Worm (Caenorhabditis elegans) whole organism, L2 larva: ENCODE measurements around the gene H40L08.2.

Experiments
- F13H6.1 ChIP-seq: sonication (generic microtip); optimal IDR thresholded peaks from 2 replicates; lab custom pipeline; 2016; ENCODE audit warnings: missing genetic modification characterization, missing compliant biosample characterization
- R02D3.7 ChIP-seq: fragments of 150-350 bp; optimal IDR thresholded peaks from 2 replicates; lab custom pipeline; 2014; ENCODE audit warnings: missing biosample characterization, missing genetic modification characterization
- Y55F3AM.14 ChIP-seq: fragments of 200-800 bp; sonication (Bioruptor generic); optimal IDR thresholded peaks from 2 replicates; lab custom pipeline; 2018; ENCODE audit warnings: mild to moderate bottlenecking, missing genetic modification characterization, missing compliant biosample characterization
- alr-1 ChIP-seq: fragments of 150-350 bp; optimal IDR thresholded peaks from 2 replicates; lab custom pipeline; 2014; ENCODE audit warnings: missing biosample characterization, missing genetic modification characterization
- ceh-16 ChIP-seq: fragments of 150-350 bp; optimal IDR thresholded peaks from 2 replicates; lab custom pipeline; 2014; ENCODE audit warnings: missing biosample characterization, missing genetic modification characterization
- ceh-82 ChIP-seq: fragments of 150-350 bp; optimal IDR thresholded peaks from 2 replicates; lab custom pipeline; 2014; ENCODE audit warnings: missing biosample characterization, missing genetic modification characterization
- dmd-4 ChIP-seq: sonication (generic microtip); optimal IDR thresholded peaks from 2 replicates; lab custom pipeline; 2017; ENCODE audit warnings: missing biosample characterization, missing genetic modification characterization
- egl-27 ChIP-seq: sonication (generic microtip); optimal IDR thresholded peaks from 3 replicates; lab custom pipeline; 2017; ENCODE audit warnings: missing biosample characterization, missing genetic modification reagents, missing genetic modification characterization
- elt-1 ChIP-seq: fragments of 150-350 bp; optimal IDR thresholded peaks from 2 replicates; lab custom pipeline; 2014; ENCODE audit warnings: missing biosample characterization, missing genetic modification characterization
- elt-3 ChIP-seq: sonication (generic microtip); optimal IDR thresholded peaks from 2 replicates; lab custom pipeline; 2017; ENCODE audit warnings: missing biosample characterization, missing genetic modification characterization
- gmeb-1 ChIP-seq: fragments of 150-350 bp; optimal IDR thresholded peaks from 2 replicates; lab custom pipeline; 2014; ENCODE audit warnings: missing biosample characterization, missing genetic modification characterization
- lin-11 ChIP-seq: fragments of 150-350 bp; sonication (generic microtip); optimal IDR thresholded peaks from 2 replicates; lab custom pipeline; 2014; ENCODE audit warnings: missing biosample characterization, missing genetic modification characterization, inconsistent platforms, mixed read lengths
- lin-13 ChIP-seq: fragments of 150-350 bp; optimal IDR thresholded peaks from 2 replicates; lab custom pipeline; 2014; ENCODE audit warnings: missing biosample characterization, missing genetic modification reagents, missing genetic modification characterization
- lin-39 ChIP-seq: fragments of 150-350 bp; optimal IDR thresholded peaks from 2 replicates; lab custom pipeline; 2014; ENCODE audit warnings: missing biosample characterization, missing genetic modification reagents, missing genetic modification characterization
- lsy-2 ChIP-seq, 2 experiments: fragments of 150-350 bp in 1 of 2; sonication (generic microtip) in 1 of 2; optimal IDR thresholded peaks; 2 replicates each; lab custom pipeline; 2014 to 2017; ENCODE audit warnings: missing biosample characterization in 2 of 2, missing genetic modification characterization in 2 of 2
- mab-5 ChIP-seq: fragments of 150-350 bp; optimal IDR thresholded peaks from 2 replicates; lab custom pipeline; 2014; ENCODE audit warnings: missing biosample characterization, missing genetic modification characterization
- mdl-1 ChIP-seq, 2 experiments: fragments of 150-350 bp in 1 of 2; sonication (generic microtip) in 1 of 2; optimal IDR thresholded peaks; 2 replicates each; lab custom pipeline; 2017; ENCODE audit warnings: missing biosample characterization in 2 of 2, missing genetic modification characterization in 2 of 2
- nhr-10 ChIP-seq: sonication (generic microtip); optimal IDR thresholded peaks from 2 replicates; lab custom pipeline; 2017; ENCODE audit warnings: missing biosample characterization, missing genetic modification characterization
- nhr-11 ChIP-seq: fragments of 150-350 bp; optimal IDR thresholded peaks from 2 replicates; lab custom pipeline; 2014; ENCODE audit warnings: missing biosample characterization, missing genetic modification characterization
- nhr-12 ChIP-seq: fragments of 150-350 bp; optimal IDR thresholded peaks from 2 replicates; lab custom pipeline; 2014; ENCODE audit warnings: missing biosample characterization, missing genetic modification characterization
- nhr-129 ChIP-seq: fragments of 150-350 bp; optimal IDR thresholded peaks from 2 replicates; lab custom pipeline; 2014; ENCODE audit warnings: missing biosample characterization, missing genetic modification characterization
- nhr-21 ChIP-seq: fragments of 150-350 bp; optimal IDR thresholded peaks from 2 replicates; lab custom pipeline; 2014; ENCODE audit warnings: missing biosample characterization, missing genetic modification characterization
- nhr-23 ChIP-seq: fragments of 150-350 bp; optimal IDR thresholded peaks from 2 replicates; lab custom pipeline; 2014; ENCODE audit warnings: missing biosample characterization, missing genetic modification reagents, missing genetic modification characterization
- nhr-25 ChIP-seq: fragments of 150-350 bp; sonication (generic microtip); optimal IDR thresholded peaks from 3 replicates; lab custom pipeline; 2014; ENCODE audit warnings: missing biosample characterization, missing genetic modification characterization
- peb-1 ChIP-seq: fragments of 150-350 bp; optimal IDR thresholded peaks from 2 replicates; lab custom pipeline; 2014; ENCODE audit warnings: missing biosample characterization, missing genetic modification characterization
- sma-9 ChIP-seq, 2 experiments: fragments of 150-350 bp in 1 of 2; sonication (generic microtip) in 1 of 2; optimal IDR thresholded peaks; 2 replicates each; lab custom pipeline; 2014 to 2016; ENCODE audit warnings: missing genetic modification characterization in 2 of 2, mild to moderate bottlenecking in 1 of 2, missing biosample characterization in 1 of 2, missing compliant biosample characterization in 1 of 2, missing genetic modification reagents in 1 of 2, moderate library complexity in 1 of 2
- unc-55 ChIP-seq: fragments of 150-350 bp; sonication (generic microtip); optimal IDR thresholded peaks from 3 replicates; lab custom pipeline; 2014; ENCODE audit warnings: missing biosample characterization, missing genetic modification reagents, missing genetic modification characterization
- unc-62 ChIP-seq: fragments of 150-350 bp; optimal IDR thresholded peaks from 2 replicates; lab custom pipeline; 2014; ENCODE audit warnings: missing biosample characterization, missing genetic modification reagents, missing genetic modification characterization
- ztf-1 ChIP-seq: fragments of 200-800 bp; sonication (Bioruptor generic); conservative IDR thresholded peaks from 2 replicates; pipeline ENCODE4 v1.3.6; 2022; ENCODE audit warnings: missing genetic modification characterization, missing compliant biosample characterization
- ztf-11 ChIP-seq: sonication (generic microtip); optimal IDR thresholded peaks from 2 replicates; lab custom pipeline; 2017; ENCODE audit warnings: missing biosample characterization, missing genetic modification characterization
- ztf-4 ChIP-seq: fragments of 150-350 bp; optimal IDR thresholded peaks from 2 replicates; lab custom pipeline; 2014; ENCODE audit warnings: missing biosample characterization, missing genetic modification characterization

The H40L08.2 gene

DNA sequence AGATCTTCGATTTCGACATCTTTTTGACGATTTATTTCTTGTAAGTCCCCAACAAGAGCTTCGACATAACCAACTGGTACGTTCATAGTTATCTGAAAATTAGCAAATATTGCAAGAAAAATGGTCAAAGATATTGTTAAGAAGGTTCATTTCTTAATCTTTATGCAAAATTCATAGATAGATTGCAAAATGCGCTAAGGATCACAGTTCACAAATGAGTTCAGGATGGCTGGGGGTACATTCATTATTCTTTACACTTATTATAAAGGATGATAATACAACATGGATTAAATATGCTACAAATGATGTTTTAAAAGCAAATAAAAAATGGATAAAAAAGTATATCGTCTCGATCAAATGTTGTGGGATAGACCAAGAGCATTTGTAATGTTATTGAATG lies 20.8 kb downstream of the H40L08.2 start, which contains the start of gene H03G16.5:
H03G16.5 (minus strand) TSS at position 101 of the 400 bp plus-strand sequence.
- TF ChIP-seq lsy-2 (tag; optimal IDR thresholded peaks at IDR 0.05; lab: Kevin White, UChicago) (no peak), nhr-21 (tag; lab: Kevin White, UChicago) (no peak), ceh-16 (tag; lab: Kevin White, UChicago) (no peak), ceh-82 (tag; lab: Kevin White, UChicago) (no peak), ztf-4 (no peak), lin-11 (no peak), mab-5 (no peak), dmd-4 (no peak), nhr-11 (tag; lab: Kevin White, UChicago) (no peak), gmeb-1 (tag; lab: Kevin White, UChicago) (no peak), peb-1 (tag; lab: Kevin White, UChicago) (no peak), nhr-129 (tag; lab: Kevin White, UChicago) (no peak), alr-1 (tag; lab: Kevin White, UChicago) (no peak), mdl-1 (tag; optimal IDR thresholded peaks at IDR 0.05; lab: Kevin White, UChicago) (no peak), unc-55 (GFP tag; lab: Kevin White, UChicago) (no peak)
- TF ChIP-seq, all 48 proteins: peak for 0

ce11 chrX:15055914-15056313 lies 21.6 kb downstream of the H40L08.2 start, which contains the start of gene H03G16.7:
Gene H03G16.7, minus strand, starts transcription at chrX:15056014.
- TF ChIP-seq nhr-21 (tag; lab: Kevin White, UChicago) (no peak), nhr-10 (tag; lab: Kevin White, UChicago) (no peak), peb-1 (tag; lab: Kevin White, UChicago) (no peak), egl-27 (no peak), elt-3 (tag; lab: Kevin White, UChicago) (no peak), nhr-12 (tag; lab: Kevin White, UChicago) (no peak), ztf-11 (no peak), ztf-1 (GFP tag; lab: Robert Waterston, UW) (no peak), elt-1 (tag; lab: Kevin White, UChicago) (no peak), Y55F3AM.14 (GFP tag; lab: Kevin White, UChicago) (no peak), nhr-25 (tag; lab: Kevin White, UChicago) (no peak), lin-39 (tag; lab: Kevin White, UChicago) (no peak), mdl-1 (tag; optimal IDR thresholded peaks at IDR 0.05; lab: Kevin White, UChicago) (no peak)

- TF ChIP-seq Y55F3AM.14 (GFP tag; lab: Kevin White, UChicago) = no peak
- no peak for TF ChIP-seq mdl-1 (tag; optimal IDR thresholded peaks at IDR 0.05; lab: Kevin White, UChicago)
Observed at ce11 chrX:15053223-15053933, 24.2 kb downstream of the H40L08.2 start, which contains the start of gene H03G16.1. Gene H03G16.1, plus strand, starts transcription at chrX:15053883.

- TF ChIP-seq unc-62 (GFP tag; lab: Kevin White, UChicago) (no peak), R02D3.7 (tag; lab: Kevin White, UChicago) (no peak), ceh-82 (tag; lab: Kevin White, UChicago) (no peak), sma-9 (GFP tag; optimal IDR thresholded peaks at IDR 0.05; lab: Kevin White, UChicago) (no peak), sma-9 (tag; optimal IDR thresholded peaks at IDR 0.05; lab: Kevin White, UChicago) (no peak), mab-5 (no peak), ceh-16 (tag; lab: Kevin White, UChicago) (no peak), egl-27 (no peak), F13H6.1 (no peak), ztf-11 (no peak), lin-13 (GFP tag; lab: Kevin White, UChicago) (no peak), nhr-12 (tag; lab: Kevin White, UChicago) (no peak), Y55F3AM.14 (GFP tag; lab: Kevin White, UChicago) (no peak)
Observed at ce11 chrX:15052385-15052784, 25.2 kb downstream of the H40L08.2 start, which contains the start of gene H03G16.6. Gene H03G16.6, plus strand, starts transcription at chrX:15052685.

DNA sequence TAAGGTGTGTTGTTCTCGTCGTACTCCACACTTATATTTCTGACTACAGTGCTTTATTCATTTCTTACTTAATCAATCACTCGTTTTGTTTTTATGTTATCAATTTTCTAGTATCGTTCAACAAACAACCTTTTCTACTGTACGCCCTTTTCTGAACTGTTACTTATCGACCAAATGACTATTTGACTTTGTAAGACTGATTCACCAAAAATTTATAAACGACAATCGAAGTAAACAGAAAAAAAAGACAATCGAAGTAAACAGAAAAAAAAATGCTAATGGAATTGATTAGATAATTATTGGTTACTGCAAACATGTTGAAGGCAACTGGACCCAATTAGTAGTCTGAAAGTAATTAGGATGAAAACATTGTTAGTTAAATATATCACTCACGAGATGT lies 27.5 kb downstream of the H40L08.2 start:
- no peak for TF ChIP-seq lsy-2 (tag; optimal IDR thresholded peaks at IDR 0.05; lab: Kevin White, UChicago)
- TF ChIP-seq lin-13 (GFP tag; lab: Kevin White, UChicago) = no peak
- no peak for TF ChIP-seq nhr-23 (tag; lab: Kevin White, UChicago)
- TF ChIP-seq mab-5 = no peak
- no peak for TF ChIP-seq ceh-82 (tag; lab: Kevin White, UChicago)
- TF ChIP-seq mdl-1 (tag; optimal IDR thresholded peaks at IDR 0.05; lab: Kevin White, UChicago) = no peak
